Worm (Caenorhabditis elegans) whole organism, late embryonic: ENCODE measurements around the gene C17E7.12.

Experiments used
- F13H6.1 ChIP-seq: sonication (generic microtip); optimal IDR thresholded peaks from 2 replicates; lab custom pipeline; 2016; ENCODE audit warnings: missing genetic modification characterization, missing compliant biosample characterization
- K02D7.2 ChIP-seq: sonication (generic microtip); optimal IDR thresholded peaks from 2 replicates; lab custom pipeline; 2017; ENCODE audit warnings: mild to moderate bottlenecking, missing genetic modification characterization, missing compliant biosample characterization
- ahr-1 ChIP-seq: sonication (generic microtip); optimal IDR thresholded peaks from 2 replicates; lab custom pipeline; 2016; ENCODE audit warnings: missing genetic modification characterization, missing compliant biosample characterization
- ama-1 ChIP-seq: fragments of 150-350 bp; optimal IDR thresholded peaks from 2 replicates; lab custom pipeline; 2014
- ceh-14 ChIP-seq: sonication (generic microtip); optimal IDR thresholded peaks from 2 replicates; lab custom pipeline; 2016; ENCODE audit warnings: missing genotype, missing genetic modification characterization, missing compliant biosample characterization
- ceh-2 ChIP-seq: sonication (generic microtip); optimal IDR thresholded peaks from 2 replicates; lab custom pipeline; 2016; ENCODE audit warnings: missing genotype, missing genetic modification characterization, missing compliant biosample characterization
- ceh-22 ChIP-seq: sonication (generic microtip); optimal IDR thresholded peaks from 2 replicates; lab custom pipeline; 2017; ENCODE audit warnings: missing biosample characterization, missing genetic modification characterization
- ceh-31 ChIP-seq: sonication (generic microtip); optimal IDR thresholded peaks from 2 replicates; lab custom pipeline; 2016; ENCODE audit warnings: missing genetic modification characterization, missing compliant biosample characterization
- ceh-34 ChIP-seq: sonication (generic microtip); optimal IDR thresholded peaks from 2 replicates; lab custom pipeline; 2016; ENCODE audit warnings: mild to moderate bottlenecking, missing genetic modification characterization, missing compliant biosample characterization
- dmd-4 ChIP-seq: sonication (generic microtip); optimal IDR thresholded peaks from 2 replicates; lab custom pipeline; 2016; ENCODE audit warnings: borderline replicate concordance, missing genetic modification characterization, missing compliant biosample characterization
- ets-4 ChIP-seq: sonication (generic microtip); optimal IDR thresholded peaks from 2 replicates; lab custom pipeline; 2016; ENCODE audit warnings: missing genetic modification characterization, missing compliant biosample characterization
- fkh-6 ChIP-seq: sonication (generic microtip); optimal IDR thresholded peaks from 2 replicates; lab custom pipeline; 2016; ENCODE audit warnings: missing genetic modification characterization, missing compliant biosample characterization
- gmeb-2 ChIP-seq: sonication (generic microtip); optimal IDR thresholded peaks from 2 replicates; lab custom pipeline; 2016; ENCODE audit warnings: missing genetic modification characterization, inconsistent platforms, missing compliant biosample characterization
- hlh-13 ChIP-seq: fragments of 200-800 bp; sonication (Bioruptor generic); optimal IDR thresholded peaks from 2 replicates; lab custom pipeline; 2018; ENCODE audit warnings: mild to moderate bottlenecking, missing genetic modification characterization, missing compliant biosample characterization
- hlh-15 ChIP-seq: sonication (generic microtip); optimal IDR thresholded peaks from 2 replicates; lab custom pipeline; 2016; ENCODE audit warnings: missing genetic modification characterization, missing compliant biosample characterization
- hlh-30 ChIP-seq: sonication (generic microtip); optimal IDR thresholded peaks from 2 replicates; lab custom pipeline; 2017; ENCODE audit warnings: antibody characterized with exemption, missing genetic modification characterization, missing compliant biosample characterization; ENCODE audit not compliant: insufficient read depth
- hlh-8 ChIP-seq: sonication (generic microtip); optimal IDR thresholded peaks from 2 replicates; lab custom pipeline; 2016; ENCODE audit warnings: missing genotype, missing genetic modification characterization, missing compliant biosample characterization
- lim-6 ChIP-seq: sonication (generic microtip); optimal IDR thresholded peaks from 2 replicates; lab custom pipeline; 2016; ENCODE audit warnings: missing genetic modification characterization, missing compliant biosample characterization
- lin-11 ChIP-seq: fragments of 200-800 bp; sonication (Bioruptor generic); optimal IDR thresholded peaks from 2 replicates; lab custom pipeline; 2018; ENCODE audit warnings: mild to moderate bottlenecking, missing genetic modification characterization, missing compliant biosample characterization
- madf-2 ChIP-seq: sonication (generic microtip); optimal IDR thresholded peaks from 2 replicates; lab custom pipeline; 2017; ENCODE audit warnings: missing genetic modification characterization, missing compliant biosample characterization
- mec-3 ChIP-seq: sonication (generic microtip); optimal IDR thresholded peaks from 2 replicates; lab custom pipeline; 2016; ENCODE audit warnings: borderline replicate concordance, missing genetic modification characterization, missing compliant biosample characterization
- nfya-1 ChIP-seq: sonication (generic microtip); optimal IDR thresholded peaks from 2 replicates; lab custom pipeline; 2017; ENCODE audit warnings: missing genetic modification characterization, mild to moderate bottlenecking, missing compliant biosample characterization, antibody characterized with exemption, moderate library complexity
- nhr-232 ChIP-seq: sonication (generic microtip); optimal IDR thresholded peaks from 2 replicates; lab custom pipeline; 2016; ENCODE audit warnings: missing genetic modification characterization, missing compliant biosample characterization
- npax-4 ChIP-seq: sonication (generic microtip); optimal IDR thresholded peaks from 2 replicates; lab custom pipeline; 2016; ENCODE audit warnings: missing genetic modification characterization, missing compliant biosample characterization
- odd-2 ChIP-seq: sonication (generic microtip); optimal IDR thresholded peaks from 2 replicates; lab custom pipeline; 2017; ENCODE audit warnings: antibody characterized with exemption, mild to moderate bottlenecking, missing genetic modification characterization, missing compliant biosample characterization
- pha-2 ChIP-seq: sonication (generic microtip); optimal IDR thresholded peaks from 2 replicates; lab custom pipeline; 2017; ENCODE audit warnings: mild to moderate bottlenecking, missing genetic modification characterization, missing compliant biosample characterization
- pha-4 ChIP-seq: fragments of 150-350 bp; optimal IDR thresholded peaks from 2 replicates; lab custom pipeline; 2018; ENCODE audit warnings: missing biosample characterization, missing genetic modification reagents, missing genetic modification characterization
- pros-1 ChIP-seq: fragments of 150-350 bp; optimal IDR thresholded peaks from 2 replicates; lab custom pipeline; 2014; ENCODE audit warnings: missing biosample characterization, missing genetic modification reagents, missing genetic modification characterization
- sdc-2 ChIP-seq: sonication (generic microtip); optimal IDR thresholded peaks from 2 replicates; lab custom pipeline; 2016; ENCODE audit warnings: missing genotype, missing genetic modification characterization, missing compliant biosample characterization
- sox-2 ChIP-seq: fragments of 200-800 bp; sonication (Bioruptor generic); IDR thresholded peaks from 2 replicates; pipeline ENCODE4 v1.3.6; 2022; ENCODE audit warnings: missing genetic modification reagents, missing genetic modification characterization, missing compliant biosample characterization
- syd-9 ChIP-seq: sonication (generic microtip); optimal IDR thresholded peaks from 2 replicates; lab custom pipeline; 2016; ENCODE audit warnings: mild to moderate bottlenecking, missing genetic modification characterization, moderate library complexity, missing compliant biosample characterization
- unc-3 ChIP-seq, 2 experiments: fragments of 200-800 bp in 1 of 2; sonication (Bioruptor generic) in 1 of 2; sonication (generic microtip) in 1 of 2; conservative IDR thresholded peaks in 1 of 2; optimal IDR thresholded peaks in 1 of 2; 2 replicates each; pipeline versions ENCODE4 v1.3.6 to Lab custom; 2016 to 2022; ENCODE audit warnings: missing compliant biosample characterization in 2 of 2, missing genetic modification characterization in 2 of 2, missing genetic modification reagents in 1 of 2
- unc-42 ChIP-seq: sonication (generic microtip); optimal IDR thresholded peaks from 2 replicates; lab custom pipeline; 2016; ENCODE audit warnings: missing genotype, missing genetic modification characterization, missing compliant biosample characterization

The C17E7.12 gene

ce11 chrV:3902458-3903157 lies 10.8 kb upstream of the C17E7.12 start, which contains the start of the genes str-229 and srh-190:
Gene str-229, minus strand, starts transcription at chrV:3902558.
Gene srh-190, plus strand, starts transcription at chrV:3903107.
- no peak for TF ChIP-seq dmd-4 (tag; lab: Kevin White, UChicago)
- TF ChIP-seq sox-2 (GFP tag; lab: Robert Waterston, UW): no peak
- TF ChIP-seq F13H6.1 (tag; lab: Kevin White, UChicago): no peak
- TF ChIP-seq ceh-2 (tag; lab: Kevin White, UChicago): no peak
- TF ChIP-seq K02D7.2: no peak
- no peak for TF ChIP-seq odd-2 (tag; lab: Kevin White, UChicago)

- TF ChIP-seq madf-2 (tag; lab: Kevin White, UChicago) (no peak), hlh-15 (tag; lab: Kevin White, UChicago) (no peak), unc-3 (GFP tag; conservative IDR thresholded peaks at IDR 0.05; lab: Robert Waterston, UW) (no peak), unc-3 (tag; optimal IDR thresholded peaks at IDR 0.05; lab: Kevin White, UChicago) (no peak)
These were observed 8.3 kb upstream of the C17E7.12 start, which contains the start of gene irld-22 for ce11 chrV:3900102-3900501. Gene irld-22, minus strand, starts transcription at chrV:3900202.

ce11 chrV:3896018-3896417 lies 4.2 kb upstream of the C17E7.12 start:
- TF ChIP-seq hlh-8 (tag; lab: Kevin White, UChicago) (no peak), nhr-232 (tag; lab: Kevin White, UChicago) (no peak), ceh-34 (tag; lab: Kevin White, UChicago) (no peak), ama-1 (lab: Kevin White, UChicago) (no peak), lin-11 (tag; lab: Kevin White, UChicago) (no peak), ceh-31 (tag; lab: Kevin White, UChicago) (no peak), pha-4 (tag; lab: Kevin White, UChicago) (no peak), mec-3 (no peak), hlh-13 (no peak), gmeb-2 (tag; lab: Kevin White, UChicago) (no peak), npax-4 (tag; lab: Kevin White, UChicago) (no peak), ceh-2 (tag; lab: Kevin White, UChicago) (no peak), hlh-15 (tag; lab: Kevin White, UChicago) (no peak), ahr-1 (tag; lab: Kevin White, UChicago) (no peak), fkh-6 (tag; lab: Kevin White, UChicago) (no peak), ceh-14 (tag; lab: Kevin White, UChicago) (no peak), lim-6 (tag; lab: Kevin White, UChicago) (no peak), hlh-30 (tag; lab: Kevin White, UChicago) (no peak), ceh-22 (no peak)

- no peak for TF ChIP-seq odd-2 (tag; lab: Kevin White, UChicago)
- no peak for TF ChIP-seq sdc-2 (tag; lab: Kevin White, UChicago)
- TF ChIP-seq hlh-30 (tag; lab: Kevin White, UChicago): no peak
- TF ChIP-seq unc-42: no peak
- TF ChIP-seq syd-9 (tag; lab: Kevin White, UChicago): no peak
- no peak for TF ChIP-seq npax-4 (tag; lab: Kevin White, UChicago)
- TF ChIP-seq pros-1 (tag; lab: Kevin White, UChicago): no peak
- TF ChIP-seq ceh-34 (tag; lab: Kevin White, UChicago): no peak
- TF ChIP-seq ets-4: no peak
- no peak for TF ChIP-seq nfya-1 (tag; lab: Kevin White, UChicago)
- no peak for TF ChIP-seq lim-6 (tag; lab: Kevin White, UChicago)
- no peak for TF ChIP-seq ceh-31 (tag; lab: Kevin White, UChicago)
- no peak for TF ChIP-seq K02D7.2
- TF ChIP-seq fkh-6 (tag; lab: Kevin White, UChicago): no peak
- TF ChIP-seq pha-2 (tag; lab: Kevin White, UChicago): no peak
These were observed 2.8 kb upstream of the C17E7.12 start, which contains the start of gene sre-9 for ce11 chrV:3894661-3895060. Gene sre-9, plus strand, starts transcription at chrV:3894961.
